Worm (Caenorhabditis elegans) whole organism, L1 larva: ENCODE measurements around the gene phdh-1.

Experiments
- F16B12.6 ChIP-seq: fragments of 150-350 bp; optimal IDR thresholded peaks from 2 replicates; lab custom pipeline; 2014; ENCODE audit warnings: missing biosample characterization, missing genetic modification characterization
- Y116A8C.19 ChIP-seq: sonication (generic microtip); optimal IDR thresholded peaks from 2 replicates; lab custom pipeline; 2016; ENCODE audit warnings: missing compliant biosample characterization, missing genetic modification characterization, borderline replicate concordance
- aha-1 ChIP-seq: fragments of 150-350 bp; optimal IDR thresholded peaks from 2 replicates; lab custom pipeline; 2014; ENCODE audit warnings: missing biosample characterization, missing genetic modification characterization
- aly-2 ChIP-seq: fragments of 150-350 bp; optimal IDR thresholded peaks from 2 replicates; lab custom pipeline; 2014; ENCODE audit warnings: missing biosample characterization, missing genetic modification characterization
- ama-1 ChIP-seq: fragments of 150-350 bp; optimal IDR thresholded peaks from 2 replicates; lab custom pipeline; 2014
- blmp-1 ChIP-seq: fragments of 150-350 bp; optimal IDR thresholded peaks from 2 replicates; lab custom pipeline; 2014; ENCODE audit warnings: missing biosample characterization, missing genetic modification characterization
- ceh-63 ChIP-seq: fragments of 200-800 bp; sonication (Bioruptor generic); optimal IDR thresholded peaks from 2 replicates; lab custom pipeline; 2018; ENCODE audit warnings: mild to moderate bottlenecking, missing genetic modification characterization, missing compliant biosample characterization
- ceh-8 ChIP-seq: fragments of 200-800 bp; sonication (Bioruptor generic); optimal IDR thresholded peaks from 2 replicates; lab custom pipeline; 2018; ENCODE audit warnings: mild to moderate bottlenecking, missing genetic modification characterization, moderate library complexity, missing compliant biosample characterization
- ceh-88 ChIP-seq: fragments of 200-800 bp; sonication (Bioruptor generic); IDR thresholded peaks from 2 replicates; pipeline ENCODE4 v1.3.6; 2022; ENCODE audit warnings: missing genetic modification characterization, missing compliant biosample characterization
- ces-1 ChIP-seq: fragments of 150-350 bp; optimal IDR thresholded peaks from 2 replicates; lab custom pipeline; 2014; ENCODE audit warnings: missing biosample characterization, missing genetic modification reagents, missing genetic modification characterization
- dpl-1 ChIP-seq, 3 experiments: fragments of 150-350 bp in 2 of 3; sonication (generic microtip) in 1 of 3; optimal IDR thresholded peaks; 2 replicates each; lab custom pipeline; 2014 to 2017; ENCODE audit warnings: missing biosample characterization in 3 of 3, missing genetic modification characterization in 3 of 3, missing genetic modification reagents in 3 of 3
- elt-2 ChIP-seq: sonication (generic microtip); optimal IDR thresholded peaks from 2 replicates; lab custom pipeline; 2016; ENCODE audit warnings: missing genetic modification characterization, mild to moderate bottlenecking, inconsistent platforms, missing compliant biosample characterization, missing genetic modification reagents
- elt-3 ChIP-seq, 6 experiments: fragments of 150-350 bp in 1 of 6; sonication (generic microtip); optimal IDR thresholded peaks; 2 replicates each; lab custom pipeline; 2017 to 2018; ENCODE audit warnings: missing biosample characterization in 6 of 6, missing genetic modification characterization in 6 of 6, inconsistent platforms in 1 of 6
- fkh-10 ChIP-seq: sonication (generic microtip); optimal IDR thresholded peaks from 2 replicates; lab custom pipeline; 2017; ENCODE audit warnings: missing biosample characterization, missing genetic modification reagents, missing genetic modification characterization
- fkh-4 ChIP-seq: sonication (generic microtip); optimal IDR thresholded peaks from 2 replicates; lab custom pipeline; 2016; ENCODE audit warnings: missing compliant biosample characterization, missing genetic modification characterization, borderline replicate concordance
- grh-1 ChIP-seq: fragments of 200-800 bp; sonication (Bioruptor generic); IDR thresholded peaks from 2 replicates; pipeline ENCODE4 v1.3.6; 2022; ENCODE audit warnings: missing genetic modification reagents, missing genetic modification characterization, missing compliant biosample characterization
- hlh-17 ChIP-seq: fragments of 200-800 bp; sonication (Bioruptor generic); optimal IDR thresholded peaks from 2 replicates; lab custom pipeline; 2018; ENCODE audit warnings: missing genetic modification characterization, mild to moderate bottlenecking, missing compliant biosample characterization, moderate library complexity, borderline replicate concordance
- hlh-4 ChIP-seq: sonication (generic microtip); optimal IDR thresholded peaks from 2 replicates; lab custom pipeline; 2016; ENCODE audit warnings: mild to moderate bottlenecking, missing genetic modification characterization, missing compliant biosample characterization
- irx-1 ChIP-seq: sonication (generic microtip); optimal IDR thresholded peaks from 2 replicates; lab custom pipeline; 2016; ENCODE audit warnings: missing genetic modification characterization, missing compliant biosample characterization
- isw-1 ChIP-seq: fragments of 200-800 bp; sonication (Bioruptor generic); IDR thresholded peaks from 2 replicates; pipeline ENCODE4 v1.3.6; 2022; ENCODE audit warnings: missing genetic modification characterization, missing compliant biosample characterization
- jun-1 ChIP-seq: fragments of 150-350 bp; optimal IDR thresholded peaks from 2 replicates; lab custom pipeline; 2014; ENCODE audit warnings: missing biosample characterization, missing genetic modification reagents, missing genetic modification characterization
- lin-13 ChIP-seq: fragments of 150-350 bp; optimal IDR thresholded peaks from 2 replicates; lab custom pipeline; 2014; ENCODE audit warnings: missing biosample characterization, missing genetic modification reagents, missing genetic modification characterization
- lin-35 ChIP-seq, 2 experiments: fragments of 150-350 bp; optimal IDR thresholded peaks; 2 replicates each; lab custom pipeline; 2014; ENCODE audit warnings: missing biosample characterization in 2 of 2, missing genetic modification characterization in 2 of 2, missing genetic modification reagents in 2 of 2
- lir-3 ChIP-seq: sonication (generic microtip); optimal IDR thresholded peaks from 2 replicates; lab custom pipeline; 2016; ENCODE audit warnings: mild to moderate bottlenecking, missing genetic modification characterization, moderate library complexity, missing compliant biosample characterization; ENCODE audit not compliant: poor library complexity
- lsy-2 ChIP-seq, 2 experiments: fragments of 150-350 bp; optimal IDR thresholded peaks; 2 replicates each; lab custom pipeline; 2014; ENCODE audit warnings: missing biosample characterization in 2 of 2, missing genetic modification characterization in 2 of 2
- mab-9 ChIP-seq: fragments of 200-800 bp; sonication (Bioruptor generic); IDR thresholded peaks from 2 replicates; pipeline ENCODE4 v1.3.6; 2022; ENCODE audit warnings: missing genetic modification reagents, missing genetic modification characterization, missing compliant biosample characterization
- mdl-1 ChIP-seq, 2 experiments: fragments of 150-350 bp; optimal IDR thresholded peaks; 2 replicates each; lab custom pipeline; 2014 to 2017; ENCODE audit warnings: missing biosample characterization in 2 of 2, missing genetic modification characterization in 2 of 2, inconsistent platforms in 1 of 2
- mep-1 ChIP-seq: fragments of 150-350 bp; optimal IDR thresholded peaks from 2 replicates; lab custom pipeline; 2014; ENCODE audit warnings: missing biosample characterization, missing genetic modification characterization
- nhr-20 ChIP-seq: sonication (generic microtip); optimal IDR thresholded peaks from 2 replicates; lab custom pipeline; 2016; ENCODE audit warnings: mild to moderate bottlenecking, missing genetic modification characterization, missing compliant biosample characterization
- nhr-237 ChIP-seq: fragments of 150-350 bp; optimal IDR thresholded peaks from 2 replicates; lab custom pipeline; 2014; ENCODE audit warnings: missing biosample characterization, missing genetic modification characterization
- nhr-47 ChIP-seq: sonication (generic microtip); optimal IDR thresholded peaks from 2 replicates; lab custom pipeline; 2016; ENCODE audit warnings: mild to moderate bottlenecking, missing genetic modification characterization, moderate library complexity, missing compliant biosample characterization
- nhr-71 ChIP-seq: sonication (generic microtip); optimal IDR thresholded peaks from 2 replicates; lab custom pipeline; 2016; ENCODE audit warnings: mild to moderate bottlenecking, missing genetic modification characterization, moderate library complexity, missing compliant biosample characterization
- nhr-76 ChIP-seq: sonication (generic microtip); optimal IDR thresholded peaks from 2 replicates; lab custom pipeline; 2017; ENCODE audit warnings: missing biosample characterization, missing genetic modification characterization
- nhr-84 ChIP-seq: sonication (generic microtip); optimal IDR thresholded peaks from 2 replicates; lab custom pipeline; 2017; ENCODE audit warnings: missing biosample characterization, missing genetic modification characterization
- nhr-85 ChIP-seq: sonication (generic microtip); peaks from one replicate; lab custom pipeline; 2016; ENCODE audit warnings: missing genetic modification characterization, inconsistent platforms, missing compliant biosample characterization
- pag-3 ChIP-seq: sonication (generic microtip); optimal IDR thresholded peaks from 2 replicates; lab custom pipeline; 2017; ENCODE audit warnings: missing genetic modification characterization, mild to moderate bottlenecking, missing compliant biosample characterization, antibody characterized with exemption, borderline replicate concordance; ENCODE audit not compliant: insufficient read depth
- pax-3 ChIP-seq: fragments of 200-800 bp; sonication (Bioruptor generic); optimal IDR thresholded peaks from 2 replicates; lab custom pipeline; 2018; ENCODE audit warnings: mild to moderate bottlenecking, missing genetic modification characterization, moderate library complexity, missing compliant biosample characterization
- rnt-1 ChIP-seq: sonication (generic microtip); optimal IDR thresholded peaks from 2 replicates; lab custom pipeline; 2016; ENCODE audit warnings: mild to moderate bottlenecking, missing genetic modification characterization, moderate library complexity, missing compliant biosample characterization
- skn-1 ChIP-seq: fragments of 150-350 bp; optimal IDR thresholded peaks from 2 replicates; lab custom pipeline; 2014; ENCODE audit warnings: missing biosample characterization, missing genetic modification characterization
- sox-4 ChIP-seq: sonication (generic microtip); optimal IDR thresholded peaks from 2 replicates; lab custom pipeline; 2016; ENCODE audit warnings: missing genetic modification characterization, missing compliant biosample characterization
- sptf-1 ChIP-seq: fragments of 150-350 bp; optimal IDR thresholded peaks from 2 replicates; lab custom pipeline; 2014; ENCODE audit warnings: missing biosample characterization, missing genetic modification characterization
- tbx-2 ChIP-seq: sonication (generic microtip); optimal IDR thresholded peaks from 2 replicates; lab custom pipeline; 2016; ENCODE audit warnings: missing genetic modification characterization, missing compliant biosample characterization
- tlp-1 ChIP-seq: fragments of 150-350 bp; optimal IDR thresholded peaks from 2 replicates; lab custom pipeline; 2014; ENCODE audit warnings: missing biosample characterization, missing genetic modification characterization
- unc-130 ChIP-seq: fragments of 150-350 bp; optimal IDR thresholded peaks from 2 replicates; lab custom pipeline; 2017; ENCODE audit warnings: missing biosample characterization, missing genetic modification characterization, inconsistent platforms
- unc-30 ChIP-seq: sonication (generic microtip); optimal IDR thresholded peaks from 2 replicates; lab custom pipeline; 2017; ENCODE audit warnings: missing biosample characterization, missing genetic modification characterization
- unc-62 ChIP-seq: fragments of 150-350 bp; optimal IDR thresholded peaks from 2 replicates; lab custom pipeline; 2014; ENCODE audit warnings: missing biosample characterization, missing genetic modification reagents, missing genetic modification characterization
- unc-86 ChIP-seq: sonication (generic microtip); optimal IDR thresholded peaks from 2 replicates; lab custom pipeline; 2016; ENCODE audit warnings: missing genetic modification characterization, missing compliant biosample characterization
- xbp-1 ChIP-seq: sonication (generic microtip); optimal IDR thresholded peaks from 2 replicates; lab custom pipeline; 2016; ENCODE audit warnings: missing genetic modification characterization, missing compliant biosample characterization
- zag-1 ChIP-seq: fragments of 150-350 bp; optimal IDR thresholded peaks from 2 replicates; lab custom pipeline; 2014; ENCODE audit warnings: missing biosample characterization, missing genetic modification characterization
- zip-4 ChIP-seq: fragments of 200-800 bp; sonication (Bioruptor generic); optimal IDR thresholded peaks from 2 replicates; lab custom pipeline; 2018; ENCODE audit warnings: mild to moderate bottlenecking, missing genetic modification characterization, moderate library complexity, missing compliant biosample characterization

phdh-1 gene

DNA sequence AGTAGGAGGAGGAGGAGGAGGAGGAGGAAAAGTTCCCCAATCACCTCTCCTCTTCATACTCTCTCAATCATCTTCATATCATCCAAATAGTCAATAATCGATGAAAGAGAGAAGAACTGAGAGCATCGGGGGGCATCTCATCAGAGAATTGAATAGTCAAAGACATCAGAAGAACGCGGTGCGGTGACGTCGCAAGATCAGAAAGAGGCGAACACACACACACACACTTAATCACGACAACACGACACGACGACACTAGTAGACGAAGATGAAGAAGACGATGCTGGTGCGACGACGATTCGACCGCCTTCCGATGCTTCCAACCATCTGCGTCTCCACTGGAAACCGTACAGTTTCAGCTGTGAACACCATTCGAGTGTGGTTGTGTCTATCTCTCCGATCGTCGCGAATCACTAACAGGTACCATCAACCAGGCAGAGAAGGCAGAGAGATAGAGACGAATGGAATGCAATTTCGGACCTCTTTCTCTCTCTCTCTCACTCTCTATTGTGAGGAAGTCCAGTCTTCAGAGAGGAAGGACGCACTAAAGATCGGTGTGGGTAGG is 40.4 kb upstream of the phdh-1 start (continued):
- TF ChIP-seq lir-3 (tag; lab: Kevin White, UChicago) = no peak
- no peak for TF ChIP-seq ces-1 (GFP tag; lab: Kevin White, UChicago)
- TF ChIP-seq nhr-47 (tag; lab: Kevin White, UChicago) = peak; percentile 40
- TF ChIP-seq dpl-1 (GFP tag; optimal IDR thresholded peaks at IDR 0.05; lab: Kevin White, UChicago) = no peak
- TF ChIP-seq sptf-1 (tag; lab: Kevin White, UChicago) = no peak
- no peak for TF ChIP-seq ceh-88 (GFP tag; lab: Robert Waterston, UW)
- no peak for TF ChIP-seq ama-1 (lab: Kevin White, UChicago)
- TF ChIP-seq pag-3 (tag; lab: Kevin White, UChicago) = no peak
- peak; percentile 98 for TF ChIP-seq nhr-85 (tag; lab: Kevin White, UChicago)
- TF ChIP-seq nhr-237 = no peak
- no peak for TF ChIP-seq tlp-1 (tag; lab: Kevin White, UChicago)
- no peak for TF ChIP-seq fkh-10 (GFP tag; lab: Kevin White, UChicago)
- no peak for TF ChIP-seq xbp-1
- peak; percentile 44; the same call in 1 of the 2 replicates for TF ChIP-seq grh-1
- peak; percentile 70 for TF ChIP-seq tbx-2 (tag; lab: Kevin White, UChicago)
- TF ChIP-seq nhr-76 (tag; lab: Kevin White, UChicago) = no peak
- no peak for TF ChIP-seq aha-1 (tag; lab: Kevin White, UChicago)
- TF ChIP-seq hlh-4 (tag; lab: Kevin White, UChicago) = no peak
- peak in 1 of 2 experiments; percentile 54 for TF ChIP-seq lin-35 (GFP tag; optimal IDR thresholded peaks at IDR 0.05; lab: Kevin White, UChicago)
- TF ChIP-seq blmp-1 (tag; lab: Kevin White, UChicago) = peak; percentile 57
- no peak for TF ChIP-seq hlh-17 (GFP tag; lab: Kevin White, UChicago)
- no peak for TF ChIP-seq unc-62 (GFP tag; lab: Kevin White, UChicago)
- TF ChIP-seq unc-30 (tag; lab: Kevin White, UChicago) = no peak
- TF ChIP-seq zip-4 (GFP tag; lab: Kevin White, UChicago) = no peak
- TF ChIP-seq skn-1 (tag; lab: Kevin White, UChicago) = no peak
- TF ChIP-seq irx-1 (tag; lab: Kevin White, UChicago) = no peak
- TF ChIP-seq fkh-4 (tag; lab: Kevin White, UChicago) = no peak
- TF ChIP-seq lsy-2 (tag; optimal IDR thresholded peaks at IDR 0.05; lab: Kevin White, UChicago) = peak in 1 of 2 experiments; percentile 65
- no peak for TF ChIP-seq F16B12.6
- TF ChIP-seq mep-1 (tag; lab: Kevin White, UChicago) = no peak
- TF ChIP-seq, all 84 proteins: peak for 16

- TF ChIP-seq jun-1 (tag; lab: Kevin White, UChicago) (no peak), lsy-2 (tag; optimal IDR thresholded peaks at IDR 0.05; lab: Kevin White, UChicago) (no peak), unc-86 (tag; lab: Kevin White, UChicago) (no peak), aly-2 (tag; lab: Kevin White, UChicago) (no peak), lin-13 (no peak), blmp-1 (tag; lab: Kevin White, UChicago) (no peak), ceh-8 (no peak), elt-2 (tag; lab: Kevin White, UChicago) (no peak), mdl-1 (tag; optimal IDR thresholded peaks at IDR 0.05; lab: Kevin White, UChicago) (no peak), fkh-10 (GFP tag; lab: Kevin White, UChicago) (no peak), zag-1 (no peak), grh-1 (no peak)
Measured at ce11 chrII:13677927-13678326, 39.6 kb upstream of the phdh-1 start.

ce11 chrII:13675212-13675611 is 36.9 kb upstream of the phdh-1 start:
- peak in 1 of 6 experiments; percentile 40 for TF ChIP-seq elt-3 (tag; optimal IDR thresholded peaks at IDR 0.05; lab: Kevin White, UChicago)
- no peak for TF ChIP-seq nhr-237
- peak; percentile 42 for TF ChIP-seq unc-130
- no peak for TF ChIP-seq isw-1 (GFP tag; lab: Robert Waterston, UW)
- TF ChIP-seq nhr-84 (tag; lab: Kevin White, UChicago) = no peak
- peak in 1 of 2 experiments; percentile 33 for TF ChIP-seq lin-35 (GFP tag; optimal IDR thresholded peaks at IDR 0.05; lab: Kevin White, UChicago)
- TF ChIP-seq rnt-1 (tag; lab: Kevin White, UChicago) = no peak
- TF ChIP-seq mab-9 (GFP tag; lab: Robert Waterston, UW) = no peak
- TF ChIP-seq nhr-20 (tag; lab: Kevin White, UChicago) = peak; percentile 6
- TF ChIP-seq hlh-4 (tag; lab: Kevin White, UChicago) = no peak
- TF ChIP-seq pax-3 (tag; lab: Kevin White, UChicago) = no peak
- TF ChIP-seq sox-4 (tag; lab: Kevin White, UChicago) = no peak
- TF ChIP-seq hlh-17 (GFP tag; lab: Kevin White, UChicago) = no peak
- peak; percentile 54 for TF ChIP-seq nhr-71 (tag; lab: Kevin White, UChicago)
- TF ChIP-seq Y116A8C.19 (tag; lab: Kevin White, UChicago) = no peak
- no peak for TF ChIP-seq ceh-63 (GFP tag; lab: Kevin White, UChicago)
